Worm (Caenorhabditis elegans): ENCODE data around the gene F14D7.9.

DNA sequence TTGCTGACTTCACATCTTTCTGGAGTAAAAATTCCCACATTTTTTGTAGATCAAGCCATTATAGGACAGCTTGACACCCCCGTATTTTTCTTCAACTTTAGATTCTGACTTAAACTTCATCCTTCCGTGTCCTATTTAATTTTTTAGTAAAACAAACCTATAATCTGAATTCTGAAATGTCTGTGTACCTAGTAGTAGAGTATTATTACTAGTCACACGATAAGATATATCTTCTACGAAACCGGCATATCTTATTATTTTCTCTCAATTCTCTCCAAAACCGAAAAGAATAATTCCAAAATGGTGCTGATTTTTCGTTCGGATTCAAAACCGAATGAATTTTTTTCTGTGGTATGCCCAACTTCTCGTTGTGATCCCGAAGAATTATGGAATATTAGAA is at the start of gene F14D7.9:
- TF ChIP-seq pha-4 (tag; optimal IDR thresholded peaks at IDR 0.05) (no peak), lin-35 (GFP tag; optimal IDR thresholded peaks at IDR 0.05) (no peak), ztf-18 (tag; optimal IDR thresholded peaks at IDR 0.05) (no peak), lir-1 (GFP tag; conservative IDR thresholded peaks at IDR 0.05) (no peak), ama-1 (optimal IDR thresholded peaks at IDR 0.05) (no peak), ama-1 (GFP tag; optimal IDR thresholded peaks at IDR 0.05) (no peak), ztf-28 (GFP tag; IDR thresholded peaks at IDR 0.05) (no peak), chd-7 (tag; optimal IDR thresholded peaks at IDR 0.05) (no peak), lin-26 (GFP tag; IDR thresholded peaks at IDR 0.05) (no peak)
